Worm (Caenorhabditis elegans) whole organism, L4/young adult: Measurements from ENCODE around the gene clh-4.

ENCODE experiments used
- W03F9.2 ChIP-seq: fragments of 150-350 bp; optimal IDR thresholded peaks from 2 replicates; lab custom pipeline; 2014; ENCODE audit warnings: missing biosample characterization, missing genetic modification characterization
- dao-5 ChIP-seq: sonication (generic microtip); optimal IDR thresholded peaks from 2 replicates; lab custom pipeline; 2016; ENCODE audit warnings: missing genotype, missing genetic modification characterization, moderate library complexity, missing compliant biosample characterization
- him-1 ChIP-seq: sonication (generic microtip); optimal IDR thresholded peaks from 2 replicates; lab custom pipeline; 2016; ENCODE audit warnings: missing genotype, missing genetic modification reagents, missing genetic modification characterization, missing compliant biosample characterization

clh-4 gene

DNA sequence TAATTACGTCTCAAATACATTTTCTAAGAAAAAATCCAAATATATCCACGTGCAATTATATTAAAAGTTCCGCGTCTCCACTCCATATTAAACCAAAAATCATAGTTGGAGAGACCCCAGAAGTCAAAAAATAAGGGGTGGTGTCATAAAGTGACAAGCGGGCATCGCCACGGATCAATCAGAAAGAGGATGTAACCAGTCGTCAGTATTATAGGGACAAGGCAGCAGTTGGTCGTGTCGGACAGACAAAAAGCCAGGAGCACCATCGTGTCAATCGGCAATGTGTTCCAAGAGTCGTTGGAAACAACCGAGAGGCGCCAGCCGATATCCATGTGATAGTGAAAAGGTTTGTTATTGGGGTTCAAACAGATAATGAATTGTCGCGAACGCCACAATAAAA lies 24.4 kb downstream of the clh-4 start:
- TF ChIP-seq W03F9.2 (tag; lab: Kevin White, UChicago) (no peak), him-1 (no peak), dao-5 (no peak)

DNA sequence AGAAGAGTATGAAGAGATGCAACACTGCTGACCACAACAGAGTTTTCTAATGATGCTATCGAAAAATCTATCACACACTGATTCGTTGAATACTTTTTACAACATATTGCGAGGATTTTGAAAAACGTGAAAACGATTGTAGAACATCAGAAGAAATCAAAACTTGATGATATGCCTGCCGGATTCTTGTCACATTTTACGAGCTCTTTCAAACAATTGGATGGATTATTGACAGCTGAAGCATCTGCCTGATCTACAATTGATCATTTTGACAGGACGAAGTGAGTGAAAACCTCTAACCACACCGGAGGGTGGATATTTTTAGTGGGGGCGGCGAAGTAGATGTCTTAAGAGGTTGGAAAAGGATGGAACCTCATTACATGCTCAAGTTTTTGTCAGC lies 27.9 kb downstream of the clh-4 start:
- TF ChIP-seq him-1 (no peak), dao-5 (no peak), W03F9.2 (tag; lab: Kevin White, UChicago) (no peak)

DNA sequence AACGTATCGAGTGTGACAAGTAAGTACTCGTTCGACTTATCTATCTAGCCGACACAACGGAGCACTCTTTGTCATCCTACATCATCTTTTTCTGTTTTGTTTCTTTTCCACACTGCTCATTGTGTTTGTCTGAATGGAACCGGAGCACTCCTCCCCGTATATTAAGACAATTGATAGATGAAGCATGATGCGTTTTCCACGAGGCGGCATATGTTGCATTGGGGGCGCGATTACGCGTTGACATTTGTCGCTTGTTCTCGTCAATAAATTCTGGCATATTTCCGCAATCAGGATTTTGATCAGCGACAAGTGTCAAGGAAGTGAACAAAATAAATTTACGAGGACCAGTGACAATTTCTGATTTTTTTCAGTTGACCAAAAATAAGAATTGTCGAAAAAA lies 32.2 kb downstream of the clh-4 start:
- TF ChIP-seq dao-5 (no peak), him-1 (no peak), W03F9.2 (tag; lab: Kevin White, UChicago) (no peak)

DNA sequence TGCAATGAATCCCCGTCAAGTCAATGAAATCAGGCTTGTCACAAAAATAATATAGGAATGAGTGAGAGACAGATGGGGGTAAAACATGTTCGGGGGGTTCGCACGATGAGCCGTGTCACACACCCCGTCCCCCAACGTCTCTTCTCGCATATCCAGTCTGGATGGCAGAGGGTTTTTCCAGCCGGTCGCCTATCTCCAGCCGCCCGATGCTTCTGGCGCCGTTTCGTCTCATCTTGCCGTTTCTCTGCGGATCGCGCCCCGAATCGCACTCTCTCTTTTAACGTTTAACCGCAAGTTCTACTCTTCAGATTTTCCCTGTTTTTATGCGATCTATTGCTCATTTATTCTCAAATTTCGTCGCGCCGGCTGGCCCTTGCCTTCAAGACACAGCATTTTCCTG lies 38.4 kb downstream of the clh-4 start:
- TF ChIP-seq him-1, result no peak
- no peak for TF ChIP-seq W03F9.2 (tag; lab: Kevin White, UChicago)
- TF ChIP-seq dao-5, result no peak
